Fruit fly (Drosophila melanogaster): Measurements from ENCODE around the gene alpha-Man-IIa.
A peak's percentile ranks its signal among the peaks of the same experiment; 100 is the strongest.

Gene alpha-Man-IIa

DNA sequence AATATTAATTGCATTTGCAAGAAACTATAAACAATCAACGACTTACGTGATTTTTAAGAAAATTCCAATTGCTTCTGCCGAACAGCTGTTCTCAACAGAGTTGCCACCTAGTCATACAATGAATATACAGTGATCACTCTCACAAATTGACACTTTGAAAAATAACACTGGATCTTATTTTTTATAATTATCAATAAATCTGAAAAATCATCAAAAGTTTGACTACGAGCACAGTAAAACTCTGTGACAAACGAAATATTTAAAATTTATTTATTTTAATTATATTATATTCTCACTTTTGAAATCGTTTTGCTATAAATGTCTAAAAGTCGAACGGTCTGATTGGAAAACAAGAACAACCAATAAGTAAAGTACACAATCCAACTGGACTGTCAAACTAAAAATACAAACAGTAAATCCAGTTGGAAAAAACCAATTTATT lies 12.4 kb upstream of the alpha-Man-IIa start, which contains the start of gene CG34117 (continued):
- TF ChIP-seq Vsx1 (GFP tag; optimal IDR thresholded peaks at IDR 0.05) = peak; percentile 52
- peak; percentile 66 for TF ChIP-seq Drgx (GFP tag; IDR thresholded peaks at IDR 0.05)
- no peak for TF ChIP-seq NK7.1 (GFP tag; optimal IDR thresholded peaks at IDR 0.05)
- TF ChIP-seq CG10979 (tag; optimal IDR thresholded peaks at IDR 0.05) = peak; percentile 75
- TF ChIP-seq Med (GFP tag) = peak; percentile 93
- peak; percentile 71 for TF ChIP-seq Awh (GFP tag; IDR thresholded peaks at IDR 0.05)
- peak; percentile 75 for TF ChIP-seq phol (tag; optimal IDR thresholded peaks at IDR 0.05)
- peak; percentile 82 for TF ChIP-seq CG10366 (GFP tag; IDR thresholded peaks at IDR 0.05)
- TF ChIP-seq jumu (GFP tag; optimal IDR thresholded peaks at IDR 0.05) = peak; percentile 25
- peak; percentile 67 for TF ChIP-seq salm (tag; optimal IDR thresholded peaks at IDR 0.05)
- TF ChIP-seq oc (tag; optimal IDR thresholded peaks at IDR 0.05) = peak; percentile 55
- TF ChIP-seq Atf3 (GFP tag; optimal IDR thresholded peaks at IDR 0.05) = peak; percentile 34
- TF ChIP-seq dm (GFP tag; optimal IDR thresholded peaks at IDR 0.05) = peak; percentile 17
- TF ChIP-seq CG18011 (GFP tag; optimal IDR thresholded peaks at IDR 0.05) = peak; percentile 32
- TF ChIP-seq Taf1 (GFP tag; IDR thresholded peaks at IDR 0.05) = peak; percentile 52; the same call in 1 of the 2 replicates
- peak; percentile 25 for TF ChIP-seq org-1 (GFP tag; optimal IDR thresholded peaks at IDR 0.05)
- TF ChIP-seq croc (GFP tag; conservative IDR thresholded peaks at IDR 0.05) = peak; percentile 37
- no peak for TF ChIP-seq Doc2 (GFP tag; IDR thresholded peaks at IDR 0.05)
- TF ChIP-seq ERR (GFP tag; optimal IDR thresholded peaks at IDR 0.05) = peak; percentile 16
- peak; percentile 92 for TF ChIP-seq vvl (GFP tag; IDR thresholded peaks at IDR 0.05)
- peak; percentile 84 for TF ChIP-seq Chrac-16 (GFP tag; optimal IDR thresholded peaks at IDR 0.05)
- peak; percentile 59; the same call in 2 of the 3 replicates for TF ChIP-seq CG11093 (GFP tag; IDR thresholded peaks at IDR 0.05)
- peak; percentile 74 for TF ChIP-seq Ssrp (tag; optimal IDR thresholded peaks at IDR 0.05)
- no peak for TF ChIP-seq vnd (GFP tag; IDR thresholded peaks at IDR 0.05; ENCODE audit: partially characterized antibody)
- peak; percentile 78 for TF ChIP-seq D19A (tag; optimal IDR thresholded peaks at IDR 0.05)
- peak; percentile 39 for TF ChIP-seq nom (GFP tag; optimal IDR thresholded peaks at IDR 0.05)
- TF ChIP-seq Rx (GFP tag; IDR thresholded peaks at IDR 0.05) = peak; percentile 58
- TF ChIP-seq CG12155 (GFP tag; optimal IDR thresholded peaks at IDR 0.05) = peak; percentile 81
- TF ChIP-seq cg (GFP tag; optimal IDR thresholded peaks at IDR 0.05) = no peak
- TF ChIP-seq lmd (GFP tag; IDR thresholded peaks at IDR 0.05) = peak; percentile 76
- peak; percentile 70 for TF ChIP-seq lbe (GFP tag; optimal IDR thresholded peaks at IDR 0.05)
- TF ChIP-seq en (GFP tag; optimal IDR thresholded peaks at IDR 0.05) = no peak
- peak; percentile 77 for TF ChIP-seq nerfin-1 (tag; optimal IDR thresholded peaks at IDR 0.05)
- 0 out of 3 replicates have a peak, but pooled peaks have one; percentile 16 for TF ChIP-seq sr (GFP tag; IDR thresholded peaks at IDR 0.05)
- peak; percentile 81 for TF ChIP-seq CG4617 (GFP tag; optimal IDR thresholded peaks at IDR 0.05; ENCODE audit: borderline replicate concordance)
- TF ChIP-seq Asciz (GFP tag; optimal IDR thresholded peaks at IDR 0.05) = peak; percentile 39
- peak; percentile 76 for TF ChIP-seq CG6689 (GFP tag; IDR thresholded peaks at IDR 0.05)
- no peak for TF ChIP-seq CG10321 (GFP tag; IDR thresholded peaks at IDR 0.05)
- peak; percentile 55 for TF ChIP-seq CG8944 (GFP tag; optimal IDR thresholded peaks at IDR 0.05)
- TF ChIP-seq Deaf1 (tag; optimal IDR thresholded peaks at IDR 0.05) = peak; percentile 51
- peak; percentile 1 for TF ChIP-seq CG10565 (GFP tag; optimal IDR thresholded peaks at IDR 0.05)
- TF ChIP-seq CG42726 (GFP tag; IDR thresholded peaks at IDR 0.05; ENCODE audit: partially characterized antibody) = peak; percentile 34; the same call in 1 of the 2 replicates
- peak; percentile 62 for TF ChIP-seq CG9817 (tag; optimal IDR thresholded peaks at IDR 0.05)
- TF ChIP-seq CG1647 (GFP tag; optimal IDR thresholded peaks at IDR 0.05) = peak; percentile 58
- TF ChIP-seq CG2678 (tag; optimal IDR thresholded peaks at IDR 0.05) = peak; percentile 85
- TF ChIP-seq aop (GFP tag; IDR thresholded peaks at IDR 0.05) = no peak
- peak; percentile 53 for TF ChIP-seq Dip3 (GFP tag; optimal IDR thresholded peaks at IDR 0.05)
- TF ChIP-seq Xrp1 (GFP tag; IDR thresholded peaks at IDR 0.05) = peak; percentile 90
- no peak for TF ChIP-seq Bgb (GFP tag; IDR thresholded peaks at IDR 0.05; ENCODE audit: partially characterized antibody)
- peak; percentile 46 for TF ChIP-seq Camta (GFP tag; optimal IDR thresholded peaks at IDR 0.05)
